Worm (Caenorhabditis elegans) whole organism, L4 larva: ENCODE results near the gene ctr-9.

Experiments used
- F10B5.3 ChIP-seq: sonication (generic microtip); optimal IDR thresholded peaks from 2 replicates; lab custom pipeline; 2016; ENCODE audit warnings: mild to moderate bottlenecking, missing genetic modification characterization, missing compliant biosample characterization
- R02D3.7 ChIP-seq: fragments of 150-350 bp; sonication (generic microtip); optimal IDR thresholded peaks from 3 replicates; lab custom pipeline; 2014; ENCODE audit warnings: missing biosample characterization, missing genetic modification characterization
- Y75B8A.6 ChIP-seq: fragments of 200-800 bp; sonication (Bioruptor generic); IDR thresholded peaks from 2 replicates; pipeline ENCODE4 v1.3.6; 2022; ENCODE audit warnings: missing genetic modification reagents, missing genetic modification characterization, missing compliant biosample characterization
- ZK337.2 ChIP-seq: fragments of 200-800 bp; sonication (Bioruptor generic); IDR thresholded peaks from 2 replicates; pipeline ENCODE4 v1.3.6; 2022; ENCODE audit warnings: missing genetic modification reagents, missing genetic modification characterization, missing compliant biosample characterization
- ZK546.5 ChIP-seq, 2 experiments: sonication (generic microtip); optimal IDR thresholded peaks; 2 replicates each; lab custom pipeline; 2017; ENCODE audit warnings: missing biosample characterization in 2 of 2, missing genetic modification characterization in 2 of 2
- aha-1 ChIP-seq: fragments of 150-350 bp; peaks from one replicate; lab custom pipeline; 2014; ENCODE audit warnings: missing biosample characterization, missing genetic modification characterization
- attf-4 ChIP-seq: sonication (generic microtip); optimal IDR thresholded peaks from 3 replicates; lab custom pipeline; 2017; ENCODE audit warnings: missing biosample characterization, missing genetic modification characterization
- ceh-62 ChIP-seq: sonication (generic microtip); optimal IDR thresholded peaks from 2 replicates; lab custom pipeline; 2017; ENCODE audit warnings: missing biosample characterization, missing genetic modification characterization
- daf-16 ChIP-seq, 3 experiments: sonication (generic microtip); optimal IDR thresholded peaks; 2 replicates each; lab custom pipeline; 2016 to 2017; ENCODE audit warnings: missing genetic modification characterization in 3 of 3, missing genetic modification reagents in 3 of 3, mild to moderate bottlenecking in 2 of 3, missing compliant biosample characterization in 2 of 3, missing biosample characterization in 1 of 3, moderate library complexity in 1 of 3
- daf-19 ChIP-seq: fragments of 200-800 bp; sonication (Bioruptor generic); conservative IDR thresholded peaks from 2 replicates; pipeline ENCODE4 v1.3.6; 2022; ENCODE audit warnings: missing genetic modification characterization, missing compliant biosample characterization
- daf-8 ChIP-seq: fragments of 200-800 bp; sonication (Bioruptor generic); IDR thresholded peaks from 2 replicates; pipeline ENCODE4 v1.3.6; 2022; ENCODE audit warnings: missing genetic modification characterization, missing compliant biosample characterization
- duxl-1 ChIP-seq: sonication (generic microtip); optimal IDR thresholded peaks from 2 replicates; lab custom pipeline; 2016; ENCODE audit warnings: mild to moderate bottlenecking, missing genetic modification characterization, moderate library complexity, missing compliant biosample characterization; ENCODE audit not compliant: poor library complexity
- dve-1 ChIP-seq: sonication (generic microtip); optimal IDR thresholded peaks from 2 replicates; lab custom pipeline; 2017; ENCODE audit warnings: antibody characterized with exemption, mild to moderate bottlenecking, missing genetic modification characterization, missing compliant biosample characterization; ENCODE audit not compliant: insufficient read depth
- gei-8 ChIP-seq: fragments of 200-800 bp; sonication (Bioruptor generic); optimal IDR thresholded peaks from 2 replicates; lab custom pipeline; 2018; ENCODE audit warnings: mild to moderate bottlenecking, missing genetic modification characterization, missing compliant biosample characterization
- hlh-30 ChIP-seq: sonication (generic microtip); optimal IDR thresholded peaks from 2 replicates; lab custom pipeline; 2017; ENCODE audit warnings: antibody characterized with exemption, mild to moderate bottlenecking, missing genetic modification characterization, missing compliant biosample characterization; ENCODE audit not compliant: insufficient read depth
- lim-7 ChIP-seq: fragments of 200-800 bp; sonication (Bioruptor generic); IDR thresholded peaks from 2 replicates; pipeline ENCODE4 v1.3.6; 2022; ENCODE audit warnings: missing genetic modification characterization, missing compliant biosample characterization
- lin-15B ChIP-seq: fragments of 150-350 bp; sonication (generic microtip); optimal IDR thresholded peaks from 3 replicates; lab custom pipeline; 2014; ENCODE audit warnings: missing biosample characterization, missing genetic modification characterization
- lin-38 ChIP-seq: fragments of 200-800 bp; sonication (Bioruptor generic); IDR thresholded peaks from 2 replicates; pipeline ENCODE4 v1.3.6; 2022; ENCODE audit warnings: missing genetic modification reagents, missing genetic modification characterization, missing compliant biosample characterization
- madf-5 ChIP-seq, 2 experiments: fragments of 200-800 bp; sonication (Bioruptor generic); IDR thresholded peaks; 2 replicates each; pipeline ENCODE4 v1.3.6; 2022; ENCODE audit warnings: missing compliant biosample characterization in 2 of 2, missing genetic modification characterization in 2 of 2
- madf-9 ChIP-seq: fragments of 200-800 bp; sonication (Bioruptor generic); conservative IDR thresholded peaks from 2 replicates; pipeline ENCODE4 v1.3.6; 2022; ENCODE audit warnings: missing genetic modification reagents, missing genetic modification characterization, missing compliant biosample characterization
- mdl-1 ChIP-seq, 2 experiments: fragments of 150-350 bp in 1 of 2; sonication (generic microtip) in 1 of 2; optimal IDR thresholded peaks; 2 replicates each; lab custom pipeline; 2014 to 2017; ENCODE audit warnings: missing biosample characterization in 2 of 2, missing genetic modification characterization in 2 of 2
- mep-1 ChIP-seq: fragments of 150-350 bp; sonication (generic microtip); optimal IDR thresholded peaks from 3 replicates; lab custom pipeline; 2014; ENCODE audit warnings: missing biosample characterization, missing genetic modification characterization
- mes-2 ChIP-seq: sonication (generic microtip); optimal IDR thresholded peaks from 2 replicates; lab custom pipeline; 2016; ENCODE audit warnings: missing genotype, mild to moderate bottlenecking, missing genetic modification characterization, missing compliant biosample characterization; ENCODE audit not compliant: poor library complexity, severe bottlenecking
- mxl-2 ChIP-seq: fragments of 200-800 bp; sonication (Bioruptor generic); conservative IDR thresholded peaks from 2 replicates; pipeline ENCODE4 v1.3.6; 2022; ENCODE audit warnings: missing genetic modification reagents, missing genetic modification characterization, missing compliant biosample characterization
- mxl-3 ChIP-seq: fragments of 200-800 bp; sonication (Bioruptor generic); optimal IDR thresholded peaks from 2 replicates; lab custom pipeline; 2018; ENCODE audit warnings: mild to moderate bottlenecking, missing genetic modification characterization, missing compliant biosample characterization
- nhr-102 ChIP-seq: sonication (generic microtip); optimal IDR thresholded peaks from 2 replicates; lab custom pipeline; 2016; ENCODE audit warnings: mild to moderate bottlenecking, missing genetic modification characterization, moderate library complexity, missing compliant biosample characterization
- nhr-11 ChIP-seq: fragments of 150-350 bp; optimal IDR thresholded peaks from 2 replicates; lab custom pipeline; 2014; ENCODE audit warnings: missing biosample characterization, missing genetic modification characterization
- nhr-237 ChIP-seq: sonication (generic microtip); optimal IDR thresholded peaks from 2 replicates; lab custom pipeline; 2017; ENCODE audit warnings: missing biosample characterization, missing genetic modification characterization
- nhr-25 ChIP-seq: sonication (generic microtip); optimal IDR thresholded peaks from 2 replicates; lab custom pipeline; 2017; ENCODE audit warnings: missing genetic modification characterization, mild to moderate bottlenecking, missing compliant biosample characterization, antibody characterized with exemption, moderate library complexity, borderline replicate concordance; ENCODE audit not compliant: insufficient read depth
- nhr-28 ChIP-seq: fragments of 150-350 bp; optimal IDR thresholded peaks from 2 replicates; lab custom pipeline; 2014; ENCODE audit warnings: missing biosample characterization, missing genetic modification characterization
- nhr-41 ChIP-seq: fragments of 200-800 bp; sonication (Bioruptor generic); IDR thresholded peaks from 2 replicates; pipeline ENCODE4 v1.3.6; 2022; ENCODE audit warnings: missing genetic modification reagents, missing genetic modification characterization, missing compliant biosample characterization
- nhr-42 ChIP-seq: fragments of 200-800 bp; sonication (Bioruptor generic); IDR thresholded peaks from 2 replicates; pipeline ENCODE4 v1.3.6; 2022; ENCODE audit warnings: missing genetic modification characterization, missing compliant biosample characterization
- nhr-77 ChIP-seq: fragments of 150-350 bp; optimal IDR thresholded peaks from 2 replicates; lab custom pipeline; 2014; ENCODE audit warnings: missing biosample characterization, missing genetic modification characterization
- pqm-1 ChIP-seq: sonication (generic microtip); optimal IDR thresholded peaks from 2 replicates; lab custom pipeline; 2017; ENCODE audit warnings: missing biosample characterization, missing genetic modification characterization
- rbr-2 ChIP-seq: sonication (generic microtip); optimal IDR thresholded peaks from 2 replicates; lab custom pipeline; 2016; ENCODE audit warnings: missing genotype, missing genetic modification characterization, missing compliant biosample characterization
- sdz-12 ChIP-seq: fragments of 200-800 bp; sonication (Bioruptor generic); optimal IDR thresholded peaks from 2 replicates; lab custom pipeline; 2018; ENCODE audit warnings: mild to moderate bottlenecking, missing genetic modification characterization, missing compliant biosample characterization
- set-16 ChIP-seq: fragments of 200-800 bp; sonication (Bioruptor generic); IDR thresholded peaks from 2 replicates; pipeline ENCODE4 v1.3.6; 2022; ENCODE audit warnings: missing genetic modification reagents, missing genetic modification characterization, missing compliant biosample characterization
- skn-1 ChIP-seq: fragments of 150-350 bp; optimal IDR thresholded peaks from 2 replicates; lab custom pipeline; 2014; ENCODE audit warnings: missing biosample characterization, missing genetic modification characterization
- spr-1 ChIP-seq: sonication (generic microtip); optimal IDR thresholded peaks from 2 replicates; lab custom pipeline; 2016; ENCODE audit warnings: mild to moderate bottlenecking, missing genetic modification characterization, missing compliant biosample characterization
- spr-3 ChIP-seq: fragments of 200-800 bp; sonication (Bioruptor generic); optimal IDR thresholded peaks from 2 replicates; lab custom pipeline; 2018; ENCODE audit warnings: mild to moderate bottlenecking, missing genetic modification characterization, missing compliant biosample characterization
- tra-1 ChIP-seq: fragments of 200-800 bp; sonication (Bioruptor generic); IDR thresholded peaks from 2 replicates; pipeline ENCODE4 v1.3.6; 2022; ENCODE audit warnings: missing genetic modification reagents, missing genetic modification characterization, missing compliant biosample characterization
- unc-39 ChIP-seq: sonication (generic microtip); optimal IDR thresholded peaks from 2 replicates; lab custom pipeline; 2017; ENCODE audit warnings: missing biosample characterization, missing genetic modification characterization
- vab-7 ChIP-seq: fragments of 200-800 bp; sonication (Bioruptor generic); IDR thresholded peaks from 2 replicates; pipeline ENCODE4 v1.3.6; 2022; ENCODE audit warnings: missing genetic modification reagents, missing genetic modification characterization, missing compliant biosample characterization
- zag-1 ChIP-seq: fragments of 150-350 bp; optimal IDR thresholded peaks from 2 replicates; lab custom pipeline; 2014; ENCODE audit warnings: missing biosample characterization, missing genetic modification characterization
- zip-11 ChIP-seq: fragments of 200-800 bp; sonication (Bioruptor generic); IDR thresholded peaks from 2 replicates; pipeline ENCODE4 v1.3.6; 2022; ENCODE audit warnings: missing genetic modification characterization, missing compliant biosample characterization
- ztf-11 ChIP-seq: fragments of 150-350 bp; optimal IDR thresholded peaks from 2 replicates; lab custom pipeline; 2014; ENCODE audit warnings: missing biosample characterization, missing genetic modification characterization
- ztf-7 ChIP-seq: fragments of 150-350 bp; optimal IDR thresholded peaks from 2 replicates; lab custom pipeline; 2014; ENCODE audit warnings: missing biosample characterization, missing genetic modification characterization

ctr-9 gene

ce11 chrIII:9544820-9545219, 53.6 kb downstream of the ctr-9 start, which contains the start of gene ZK1098.12:
ZK1098.12 (plus strand) TSS chrIII:9545120.
- TF ChIP-seq skn-1, result no peak
- no peak for TF ChIP-seq nhr-102 (tag; lab: Kevin White, UChicago)
- TF ChIP-seq tra-1 (GFP tag; lab: Robert Waterston, UW), result no peak
- no peak for TF ChIP-seq lim-7 (GFP tag; lab: Robert Waterston, UW)
- TF ChIP-seq daf-16 (GFP tag; optimal IDR thresholded peaks at IDR 0.05; lab: Kevin White, UChicago), result no peak
- no peak for TF ChIP-seq daf-16 (tag; optimal IDR thresholded peaks at IDR 0.05; lab: Kevin White, UChicago)
- no peak for TF ChIP-seq F10B5.3 (tag; lab: Kevin White, UChicago)
- TF ChIP-seq daf-8 (GFP tag; lab: Robert Waterston, UW), result no peak
- TF ChIP-seq attf-4 (tag; lab: Kevin White, UChicago), result no peak
- no peak for TF ChIP-seq mxl-2
- no peak for TF ChIP-seq pqm-1 (tag; lab: Kevin White, UChicago)
- TF ChIP-seq gei-8 (GFP tag; lab: Kevin White, UChicago), result no peak
- no peak for TF ChIP-seq ZK546.5 (tag; optimal IDR thresholded peaks at IDR 0.05; lab: Kevin White, UChicago)
- no peak for TF ChIP-seq unc-39
- no peak; the same call in 1 of the 2 replicates for TF ChIP-seq lin-38 (GFP tag; lab: Robert Waterston, UW)
- no peak for TF ChIP-seq vab-7
- TF ChIP-seq sdz-12 (GFP tag; lab: Kevin White, UChicago), result no peak
- no peak for TF ChIP-seq zip-11 (GFP tag; lab: Robert Waterston, UW)
- TF ChIP-seq daf-19 (GFP tag; lab: Robert Waterston, UW), result no peak

ce11 chrIII:9546016-9546659, 54.9 kb downstream of the ctr-9 start, which contains the start of gene unc-16:
unc-16 (plus strand) TSS chrIII:9546258.
- TF ChIP-seq lim-7 (GFP tag; lab: Robert Waterston, UW), result no peak
- TF ChIP-seq ceh-62 (tag; lab: Kevin White, UChicago), result no peak
- no peak for TF ChIP-seq madf-5 (GFP tag; IDR thresholded peaks at IDR 0.05; lab: Robert Waterston, UW)
- TF ChIP-seq duxl-1 (tag; lab: Kevin White, UChicago), result peak; percentile 67
- TF ChIP-seq ZK337.2, result 0 out of 2 replicates have a peak, but pooled peaks have one; percentile 8
- TF ChIP-seq nhr-25 (tag; lab: Kevin White, UChicago), result peak; percentile 75
- peak; percentile 98 for TF ChIP-seq hlh-30 (tag; lab: Kevin White, UChicago)
- TF ChIP-seq spr-3 (GFP tag; lab: Kevin White, UChicago), result no peak
- peak; percentile 87 for TF ChIP-seq spr-1 (tag; lab: Kevin White, UChicago)
- no peak for TF ChIP-seq ztf-11
- peak; percentile 98 for TF ChIP-seq aha-1 (tag; lab: Kevin White, UChicago)
- TF ChIP-seq lin-38 (GFP tag; lab: Robert Waterston, UW), result peak; percentile 90
- TF ChIP-seq nhr-77 (tag; lab: Kevin White, UChicago), result peak; percentile 50
- peak; percentile 89 for TF ChIP-seq mxl-3 (GFP tag; lab: Kevin White, UChicago)
- TF ChIP-seq mdl-1 (tag; optimal IDR thresholded peaks at IDR 0.05; lab: Kevin White, UChicago), result peak; percentile 83 to 97
- TF ChIP-seq mxl-2, result peak; percentile 77
- TF ChIP-seq lin-15B (tag; lab: Kevin White, UChicago), result no peak
- TF ChIP-seq nhr-237 (tag; lab: Kevin White, UChicago), result no peak
- 0 out of 2 replicates have a peak, but pooled peaks have one; percentile 21 for TF ChIP-seq madf-9 (GFP tag; lab: Robert Waterston, UW)
- TF ChIP-seq dve-1, result peak; percentile 80
- no peak for TF ChIP-seq Y75B8A.6 (GFP tag; lab: Robert Waterston, UW)
- TF ChIP-seq R02D3.7, result no peak
- no peak for TF ChIP-seq zag-1 (tag; lab: Kevin White, UChicago)
- peak; percentile 56 for TF ChIP-seq vab-7
- TF ChIP-seq set-16 (GFP tag; lab: Robert Waterston, UW), result 0 out of 2 replicates have a peak, but pooled peaks have one; percentile 16
- TF ChIP-seq mep-1 (tag; lab: Kevin White, UChicago), result peak; percentile 94
- peak; percentile 38 for TF ChIP-seq ztf-7
- TF ChIP-seq nhr-28 (tag; lab: Kevin White, UChicago), result peak; percentile 26
- TF ChIP-seq rbr-2 (tag; lab: Kevin White, UChicago), result peak; percentile 91
- peak; percentile 18; the same call in 1 of the 2 replicates for TF ChIP-seq nhr-42 (GFP tag; lab: Robert Waterston, UW)
- TF ChIP-seq mes-2 (tag; lab: Kevin White, UChicago), result peak; percentile 81
- no peak for TF ChIP-seq attf-4 (tag; lab: Kevin White, UChicago)
- TF ChIP-seq ZK546.5 (tag; optimal IDR thresholded peaks at IDR 0.05; lab: Kevin White, UChicago), result peak in 1 of 2 experiments; percentile 9
- no peak for TF ChIP-seq nhr-41 (GFP tag; lab: Robert Waterston, UW)
- peak; percentile 71 for TF ChIP-seq nhr-11 (tag; lab: Kevin White, UChicago)
